Worm (Caenorhabditis elegans) whole organism, early embryonic: ENCODE measurements around the gene trpp-11.

Experiments
- B0310.2 ChIP-seq: sonication (generic microtip); optimal IDR thresholded peaks from 2 replicates; lab custom pipeline; 2016; ENCODE audit warnings: mild to moderate bottlenecking, missing genetic modification characterization, missing compliant biosample characterization
- F13C5.2 ChIP-seq: sonication (generic microtip); optimal IDR thresholded peaks from 2 replicates; lab custom pipeline; 2017; ENCODE audit warnings: mild to moderate bottlenecking, missing genetic modification characterization, inconsistent platforms, missing compliant biosample characterization
- aly-1 ChIP-seq: sonication (generic microtip); optimal IDR thresholded peaks from 2 replicates; lab custom pipeline; 2016; ENCODE audit warnings: missing genetic modification characterization, missing compliant biosample characterization
- ama-1 ChIP-seq: fragments of 150-350 bp; optimal IDR thresholded peaks from 2 replicates; lab custom pipeline; 2014
- ceh-13 ChIP-seq: fragments of 200-800 bp; sonication (Bioruptor generic); optimal IDR thresholded peaks from 2 replicates; lab custom pipeline; 2018; ENCODE audit warnings: mild to moderate bottlenecking, missing genetic modification characterization, missing compliant biosample characterization
- ceh-36 ChIP-seq: sonication (generic microtip); optimal IDR thresholded peaks from 2 replicates; lab custom pipeline; 2016; ENCODE audit warnings: missing genetic modification characterization, inconsistent platforms, missing compliant biosample characterization
- ets-7 ChIP-seq: sonication (generic microtip); optimal IDR thresholded peaks from 2 replicates; lab custom pipeline; 2016; ENCODE audit warnings: missing genotype, missing genetic modification characterization, missing compliant biosample characterization
- flt-1 ChIP-seq: fragments of 200-800 bp; sonication (Bioruptor generic); IDR thresholded peaks from 2 replicates; pipeline ENCODE4 v1.3.6; 2022; ENCODE audit warnings: missing genetic modification characterization, missing compliant biosample characterization
- hmbx-1 ChIP-seq: sonication (generic microtip); optimal IDR thresholded peaks from 2 replicates; lab custom pipeline; 2016; ENCODE audit warnings: mild to moderate bottlenecking, missing genetic modification characterization, missing compliant biosample characterization
- hmg-4 ChIP-seq: fragments of 200-800 bp; sonication (Bioruptor generic); optimal IDR thresholded peaks from 2 replicates; lab custom pipeline; 2018; ENCODE audit warnings: mild to moderate bottlenecking, missing genetic modification characterization, missing compliant biosample characterization
- hnd-1 ChIP-seq: sonication (generic microtip); optimal IDR thresholded peaks from 2 replicates; lab custom pipeline; 2016; ENCODE audit warnings: missing genetic modification characterization, missing compliant biosample characterization
- pes-1 ChIP-seq: fragments of 200-800 bp; sonication (Bioruptor generic); IDR thresholded peaks from 2 replicates; pipeline ENCODE4 v1.3.6; 2022; ENCODE audit warnings: missing genetic modification reagents, missing genetic modification characterization, missing compliant biosample characterization
- scrt-1 ChIP-seq: fragments of 200-800 bp; sonication (Bioruptor generic); IDR thresholded peaks from 2 replicates; pipeline ENCODE4 v1.3.6; 2022; ENCODE audit warnings: missing genetic modification characterization, missing compliant biosample characterization
- sea-1 ChIP-seq: fragments of 200-800 bp; sonication (Bioruptor generic); conservative IDR thresholded peaks from 2 replicates; pipeline ENCODE4 v1.3.6; 2022; ENCODE audit warnings: missing genetic modification characterization, missing compliant biosample characterization
- tbx-11 ChIP-seq: fragments of 200-800 bp; sonication (Bioruptor generic); IDR thresholded peaks from 2 replicates; pipeline ENCODE4 v1.3.6; 2022; ENCODE audit warnings: missing genetic modification characterization, missing compliant biosample characterization
- tbx-37 ChIP-seq: fragments of 200-800 bp; sonication (Bioruptor generic); conservative IDR thresholded peaks from 2 replicates; pipeline ENCODE4 v1.3.6; 2022; ENCODE audit warnings: missing genetic modification reagents, missing genetic modification characterization, missing compliant biosample characterization
- tra-4 ChIP-seq: sonication (generic microtip); optimal IDR thresholded peaks from 2 replicates; lab custom pipeline; 2017; ENCODE audit warnings: missing genetic modification characterization, missing compliant biosample characterization

trpp-11 gene

DNA sequence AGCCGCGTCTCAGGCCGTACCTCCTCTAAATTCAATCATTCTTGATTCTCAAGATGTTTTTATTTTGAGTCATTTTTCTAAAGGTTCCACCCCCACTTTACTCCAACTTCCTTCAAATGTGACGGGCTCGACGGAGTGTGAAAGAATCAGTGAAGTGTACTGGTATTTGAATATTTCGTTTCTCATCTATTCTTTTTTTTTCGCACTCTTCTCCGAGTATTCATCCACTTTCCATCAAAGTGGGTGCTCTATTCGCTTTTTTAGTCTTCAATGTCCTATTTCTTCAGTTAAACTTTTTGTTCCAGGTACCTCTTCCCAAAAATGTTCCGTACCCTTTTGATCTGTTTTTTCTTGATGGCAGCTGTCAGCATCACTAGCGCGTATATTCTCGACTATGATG lies 33.5 kb upstream of the trpp-11 start, which contains the start of gene nlp-52:
nlp-52 (plus strand) TSS at position 301 of the 400 bp plus-strand sequence.
- TF ChIP-seq hnd-1 = no peak
- TF ChIP-seq ets-7 = no peak
- no peak for TF ChIP-seq B0310.2 (tag; lab: Kevin White, UChicago)
- no peak for TF ChIP-seq pes-1 (GFP tag; lab: Robert Waterston, UW)
- TF ChIP-seq ceh-13 (GFP tag; lab: Kevin White, UChicago) = no peak
- no peak for TF ChIP-seq sea-1 (GFP tag; lab: Robert Waterston, UW)
- no peak for TF ChIP-seq hmg-4 (GFP tag; lab: Kevin White, UChicago)
- TF ChIP-seq aly-1 (tag; lab: Kevin White, UChicago) = no peak
- TF ChIP-seq scrt-1 (GFP tag; lab: Robert Waterston, UW) = no peak
- TF ChIP-seq flt-1 (GFP tag; lab: Robert Waterston, UW) = no peak
- no peak for TF ChIP-seq ceh-36 (tag; lab: Kevin White, UChicago)
- TF ChIP-seq tbx-11 = no peak
- no peak for TF ChIP-seq tra-4 (tag; lab: Kevin White, UChicago)
- TF ChIP-seq hmbx-1 = no peak

- TF ChIP-seq B0310.2 (tag; lab: Kevin White, UChicago) = no peak
- TF ChIP-seq hmg-4 (GFP tag; lab: Kevin White, UChicago) = no peak
- TF ChIP-seq scrt-1 (GFP tag; lab: Robert Waterston, UW) = no peak
- no peak for TF ChIP-seq ceh-13 (GFP tag; lab: Kevin White, UChicago)
- no peak for TF ChIP-seq tbx-11
- no peak for TF ChIP-seq pes-1 (GFP tag; lab: Robert Waterston, UW)
- no peak for TF ChIP-seq tbx-37 (GFP tag; lab: Robert Waterston, UW)
- no peak for TF ChIP-seq aly-1 (tag; lab: Kevin White, UChicago)
- no peak for TF ChIP-seq hmbx-1
Measured at ce11 chrIII:762508-762907, 32.4 kb upstream of the trpp-11 start.

- TF ChIP-seq ceh-36 (tag; lab: Kevin White, UChicago) = no peak
- TF ChIP-seq ama-1 (lab: Kevin White, UChicago) = no peak
- no peak for TF ChIP-seq ets-7
- TF ChIP-seq hmbx-1 = no peak
- TF ChIP-seq hnd-1 = no peak
- no peak for TF ChIP-seq tbx-11
- no peak for TF ChIP-seq B0310.2 (tag; lab: Kevin White, UChicago)
- TF ChIP-seq hmg-4 (GFP tag; lab: Kevin White, UChicago) = no peak
- no peak for TF ChIP-seq sea-1 (GFP tag; lab: Robert Waterston, UW)
- no peak for TF ChIP-seq flt-1 (GFP tag; lab: Robert Waterston, UW)
- TF ChIP-seq tbx-37 (GFP tag; lab: Robert Waterston, UW) = no peak
- TF ChIP-seq scrt-1 (GFP tag; lab: Robert Waterston, UW) = no peak
- TF ChIP-seq aly-1 (tag; lab: Kevin White, UChicago) = no peak
Measured at ce11 chrIII:764404-764803, 30.5 kb upstream of the trpp-11 start.

DNA sequence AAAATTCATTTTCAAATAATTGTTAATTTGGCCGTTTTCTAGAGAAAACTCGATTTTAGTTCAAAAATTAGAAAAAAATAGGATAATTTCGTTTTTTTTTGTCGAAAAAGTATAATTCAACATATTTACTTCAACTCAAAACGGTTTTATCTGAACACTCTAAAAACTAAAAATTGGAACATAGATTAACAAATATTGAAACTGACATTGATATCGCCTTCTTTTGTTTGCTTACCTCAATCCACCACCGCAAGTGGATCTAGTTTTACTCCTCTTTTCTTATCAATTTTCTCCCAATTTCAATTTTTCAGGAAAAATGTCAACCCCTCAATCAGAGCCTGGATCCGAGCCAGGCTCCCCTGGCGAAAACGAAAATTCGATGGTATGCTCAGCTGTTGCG lies 30.1 kb upstream of the trpp-11 start, which contains the start of gene ptl-1:
ptl-1 (plus strand) TSS at position 301 of the 400 bp plus-strand sequence.
- TF ChIP-seq B0310.2 (tag; lab: Kevin White, UChicago) (no peak), ets-7 (no peak), sea-1 (GFP tag; lab: Robert Waterston, UW) (no peak), tbx-37 (GFP tag; lab: Robert Waterston, UW) (no peak), ama-1 (lab: Kevin White, UChicago) (no peak), flt-1 (GFP tag; lab: Robert Waterston, UW) (no peak), hnd-1 (no peak), tra-4 (tag; lab: Kevin White, UChicago) (no peak), scrt-1 (GFP tag; lab: Robert Waterston, UW) (no peak), ceh-36 (tag; lab: Kevin White, UChicago) (no peak), ceh-13 (GFP tag; lab: Kevin White, UChicago) (no peak), pes-1 (GFP tag; lab: Robert Waterston, UW) (no peak)

DNA sequence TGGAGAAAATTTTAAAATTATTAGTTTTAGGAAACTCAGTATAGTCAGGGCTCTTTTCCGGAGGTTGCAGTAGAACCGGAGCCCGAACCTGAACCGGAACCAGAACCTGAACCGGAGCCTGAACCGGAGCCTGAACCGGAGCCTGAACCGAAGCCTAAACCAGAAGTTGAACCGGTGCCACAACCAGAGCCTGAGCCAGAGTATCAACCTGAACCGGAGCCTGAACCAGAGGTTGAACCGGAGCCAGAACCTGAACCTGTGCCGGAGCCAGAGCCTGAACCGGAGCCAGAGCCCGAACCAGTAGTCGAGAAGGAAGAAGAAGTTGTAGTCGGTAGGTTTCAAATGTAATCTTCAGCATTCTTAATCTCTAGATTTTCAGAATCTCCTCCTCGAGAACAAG lies 26.4 kb upstream of the trpp-11 start:
- TF ChIP-seq tra-4 (tag; lab: Kevin White, UChicago) (no peak), hnd-1 (no peak), ceh-36 (tag; lab: Kevin White, UChicago) (no peak), flt-1 (GFP tag; lab: Robert Waterston, UW) (no peak), sea-1 (GFP tag; lab: Robert Waterston, UW) (no peak), F13C5.2 (no peak), tbx-11 (no peak), B0310.2 (tag; lab: Kevin White, UChicago) (no peak), aly-1 (tag; lab: Kevin White, UChicago) (no peak), tbx-37 (GFP tag; lab: Robert Waterston, UW) (no peak), hmg-4 (GFP tag; lab: Kevin White, UChicago) (no peak)

- TF ChIP-seq tbx-11 = no peak
- TF ChIP-seq ceh-36 (tag; lab: Kevin White, UChicago) = no peak
- no peak for TF ChIP-seq ama-1 (lab: Kevin White, UChicago)
- TF ChIP-seq hmg-4 (GFP tag; lab: Kevin White, UChicago) = no peak
- TF ChIP-seq scrt-1 (GFP tag; lab: Robert Waterston, UW) = no peak
- no peak for TF ChIP-seq hmbx-1
- no peak for TF ChIP-seq hnd-1
- TF ChIP-seq sea-1 (GFP tag; lab: Robert Waterston, UW) = no peak
- no peak for TF ChIP-seq B0310.2 (tag; lab: Kevin White, UChicago)
- TF ChIP-seq tra-4 (tag; lab: Kevin White, UChicago) = no peak
- no peak for TF ChIP-seq tbx-37 (GFP tag; lab: Robert Waterston, UW)
- no peak for TF ChIP-seq F13C5.2
- no peak for TF ChIP-seq aly-1 (tag; lab: Kevin White, UChicago)
- no peak for TF ChIP-seq pes-1 (GFP tag; lab: Robert Waterston, UW)
- no peak for TF ChIP-seq ets-7
- TF ChIP-seq flt-1 (GFP tag; lab: Robert Waterston, UW) = no peak
Measured at ce11 chrIII:770958-771357, 24.0 kb upstream of the trpp-11 start, which contains the start of gene tpst-2. TSS of gene tpst-2 (plus strand) at chrIII:771258.

DNA sequence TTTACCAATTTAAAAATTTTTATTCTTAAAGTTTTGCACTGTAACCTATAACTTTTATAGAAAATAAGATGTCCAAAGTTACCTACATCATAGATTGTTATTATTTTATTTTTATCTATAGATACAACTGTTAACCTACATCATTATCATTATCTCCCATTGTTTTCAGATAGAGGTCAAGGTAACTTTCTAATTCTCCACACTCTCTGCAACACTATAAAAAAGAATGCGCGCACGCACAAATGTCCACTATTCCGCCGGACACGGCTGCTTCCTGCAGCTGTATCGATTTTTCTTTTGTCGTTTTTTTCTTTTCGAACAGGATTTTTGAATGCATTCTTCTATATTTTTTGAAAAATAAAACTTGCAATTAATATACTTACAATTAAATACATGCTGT lies 22.3 kb upstream of the trpp-11 start:
- TF ChIP-seq sea-1 (GFP tag; lab: Robert Waterston, UW) (no peak), aly-1 (tag; lab: Kevin White, UChicago) (no peak), tbx-37 (GFP tag; lab: Robert Waterston, UW) (no peak), tra-4 (tag; lab: Kevin White, UChicago) (no peak), ceh-36 (tag; lab: Kevin White, UChicago) (no peak), ceh-13 (GFP tag; lab: Kevin White, UChicago) (no peak), ets-7 (no peak), pes-1 (GFP tag; lab: Robert Waterston, UW) (no peak), scrt-1 (GFP tag; lab: Robert Waterston, UW) (no peak), F13C5.2 (no peak), tbx-11 (no peak), flt-1 (GFP tag; lab: Robert Waterston, UW) (no peak)
